Fruit fly (Drosophila melanogaster) whole organism, embryonic: ENCODE measurements around the gene CG11839.

Experiments used
- Atf-2 ChIP-seq: fragments of 200-800 bp; sonication (Bioruptor generic); optimal IDR thresholded peaks from 2 replicates; lab custom pipeline; 2016; ENCODE audit warnings: missing biosample characterization, missing genetic modification characterization
- CG10209 ChIP-seq: fragments of 200-800 bp; sonication (Bioruptor generic); optimal IDR thresholded peaks from 3 replicates; lab custom pipeline; 2017; ENCODE audit warnings: missing biosample characterization, mild to moderate bottlenecking, missing genetic modification characterization, missing genetic modification reagents
- CG10565 ChIP-seq: fragments of 200-800 bp; sonication (Bioruptor generic); optimal IDR thresholded peaks from 3 replicates; lab custom pipeline; 2016; ENCODE audit warnings: missing biosample characterization, mild to moderate bottlenecking, missing genetic modification characterization
- CG12299 ChIP-seq: fragments of 200-800 bp; sonication (Bioruptor generic); optimal IDR thresholded peaks from 2 replicates; lab custom pipeline; 2018; ENCODE audit warnings: missing biosample characterization, mild to moderate bottlenecking, missing genetic modification characterization
- CG1233 ChIP-seq: fragments of 200-800 bp; sonication (Bioruptor generic); optimal IDR thresholded peaks from 4 replicates; lab custom pipeline; 2018; ENCODE audit warnings: missing biosample characterization, mild to moderate bottlenecking, missing genetic modification characterization
- CG12769 ChIP-seq: fragments of 200-800 bp; sonication (Bioruptor generic); optimal IDR thresholded peaks from 2 replicates; lab custom pipeline; 2019; ENCODE audit warnings: missing biosample characterization, mild to moderate bottlenecking, missing genetic modification characterization, moderate library complexity
- CG14014 ChIP-seq: fragments of 200-800 bp; sonication (Bioruptor generic); IDR thresholded peaks from 2 replicates; pipeline ENCODE4 v1.3.6; 2022; ENCODE audit warnings: missing biosample characterization, missing genetic modification characterization
- CG14860 ChIP-seq: fragments of 200-800 bp; sonication (Bioruptor generic); IDR thresholded peaks from 3 replicates; pipeline ENCODE4 v1.3.6; 2022; ENCODE audit warnings: missing biosample characterization, missing genetic modification characterization; ENCODE audit not compliant: partially characterized antibody
- CG16813 ChIP-seq: fragments of 200-800 bp; sonication (Bioruptor generic); IDR thresholded peaks from 3 replicates; pipeline ENCODE4 v1.3.6; 2022; ENCODE audit warnings: missing biosample characterization, missing genetic modification characterization; ENCODE audit not compliant: partially characterized antibody
- CG2889 ChIP-seq: fragments of 200-800 bp; sonication (Bioruptor generic); IDR thresholded peaks from 3 replicates; pipeline ENCODE4 v1.3.6; 2022; ENCODE audit warnings: missing biosample characterization, missing genetic modification characterization
- CG34376 ChIP-seq: fragments of 200-800 bp; sonication (Bioruptor generic); optimal IDR thresholded peaks from 2 replicates; lab custom pipeline; 2018; ENCODE audit warnings: missing biosample characterization, mild to moderate bottlenecking, missing genetic modification characterization
- CG4328 ChIP-seq: fragments of 200-800 bp; sonication (Bioruptor generic); optimal IDR thresholded peaks from 3 replicates; lab custom pipeline; 2017; ENCODE audit warnings: missing biosample characterization, missing genetic modification reagents, missing genetic modification characterization
- CG6689 ChIP-seq: fragments of 200-800 bp; sonication (Bioruptor generic); IDR thresholded peaks from 2 replicates; pipeline ENCODE4 v1.3.6; 2022; ENCODE audit warnings: missing biosample characterization, missing genetic modification characterization
- CG7271 ChIP-seq: fragments of 200-800 bp; sonication (Bioruptor generic); optimal IDR thresholded peaks from 2 replicates; lab custom pipeline; 2018; ENCODE audit warnings: missing biosample characterization, mild to moderate bottlenecking, missing genetic modification characterization, moderate library complexity
- CG7963 ChIP-seq: fragments of 200-800 bp; sonication (Bioruptor generic); IDR thresholded peaks from 3 replicates; pipeline ENCODE4 v1.3.6; 2022; ENCODE audit warnings: missing biosample characterization, missing genetic modification characterization; ENCODE audit not compliant: partially characterized antibody
- CG8281 ChIP-seq: fragments of 200-800 bp; sonication (Bioruptor generic); optimal IDR thresholded peaks from 2 replicates; lab custom pipeline; 2018; ENCODE audit warnings: missing biosample characterization, mild to moderate bottlenecking, missing genetic modification characterization, moderate library complexity
- CG9437 ChIP-seq: fragments of 200-800 bp; sonication (Bioruptor generic); optimal IDR thresholded peaks from 2 replicates; lab custom pipeline; 2018; ENCODE audit warnings: missing biosample characterization, mild to moderate bottlenecking, missing genetic modification characterization
- D ChIP-seq, 2 experiments: fragments of 200-800 bp in 1 of 2; fragments of >200 bp in 1 of 2; sonication (Bioruptor generic) in 1 of 2; optimal IDR thresholded peaks; 2 replicates in 1 of 2; 3 replicates in 1 of 2; lab custom pipeline; 2017; ENCODE audit warnings: mild to moderate bottlenecking in 1 of 2, missing biosample characterization in 1 of 2, missing genetic modification characterization in 1 of 2, missing genetic modification reagents in 1 of 2
- D19B ChIP-seq: fragments of 200-800 bp; sonication (Bioruptor generic); optimal IDR thresholded peaks from 2 replicates; lab custom pipeline; 2017; ENCODE audit warnings: missing biosample characterization, mild to moderate bottlenecking, missing genetic modification characterization
- Dek ChIP-seq: fragments of 200-800 bp; sonication (Bioruptor generic); optimal IDR thresholded peaks from 3 replicates; lab custom pipeline; 2019; ENCODE audit warnings: missing biosample characterization, mild to moderate bottlenecking, missing genetic modification characterization, moderate library complexity
- Dfd ChIP-seq, 2 experiments: fragments of >200 bp; optimal IDR thresholded peaks; 2 replicates each; lab custom pipeline; 2017; ENCODE audit warnings: missing biosample characterization in 2 of 2, missing genetic modification characterization in 2 of 2
- Lhr ChIP-seq: fragments of 200-800 bp; sonication (Bioruptor generic); optimal IDR thresholded peaks from 3 replicates; lab custom pipeline; 2017; ENCODE audit warnings: mild to moderate bottlenecking, missing biosample characterization, missing genetic modification reagents, missing genetic modification characterization
- MBD-R2 ChIP-seq: fragments of 200-800 bp; sonication (Bioruptor generic); IDR thresholded peaks from 2 replicates; pipeline ENCODE4 v1.3.6; 2022; ENCODE audit warnings: missing biosample characterization, missing genetic modification characterization
- Nf-YB ChIP-seq: fragments of 200-800 bp; sonication (Bioruptor generic); optimal IDR thresholded peaks from 3 replicates; lab custom pipeline; 2019; ENCODE audit warnings: missing biosample characterization, mild to moderate bottlenecking, missing genetic modification characterization, moderate library complexity
- Taf1 ChIP-seq: fragments of 200-800 bp; sonication (Bioruptor generic); IDR thresholded peaks from 2 replicates; pipeline ENCODE4 v1.3.6; 2022; ENCODE audit warnings: missing biosample characterization, missing genetic modification characterization
- Usf ChIP-seq: fragments of 200-800 bp; sonication (Bioruptor generic); optimal IDR thresholded peaks from 2 replicates; lab custom pipeline; 2017; ENCODE audit warnings: missing genotype, missing biosample characterization, missing genetic modification characterization
- ash1 ChIP-seq: fragments of 200-800 bp; sonication (Bioruptor generic); optimal IDR thresholded peaks from 2 replicates; lab custom pipeline; 2018; ENCODE audit warnings: missing biosample characterization, mild to moderate bottlenecking, missing genetic modification characterization
- crol ChIP-seq: fragments of 200-800 bp; sonication (Bioruptor generic); IDR thresholded peaks from 2 replicates; pipeline ENCODE4 v1.3.6; 2022; ENCODE audit warnings: missing biosample characterization, missing genetic modification characterization
- dimm ChIP-seq: fragments of 200-800 bp; sonication (Bioruptor generic); IDR thresholded peaks from 2 replicates; pipeline ENCODE4 v1.3.6; 2022; ENCODE audit warnings: missing biosample characterization, missing genetic modification characterization
- dpn ChIP-seq, 2 experiments: fragments of 200-800 bp; sonication (Bioruptor generic); optimal IDR thresholded peaks; 3 replicates each; lab custom pipeline; 2016; ENCODE audit warnings: missing biosample characterization in 2 of 2, missing genetic modification characterization in 2 of 2
- fu2 ChIP-seq: fragments of 200-800 bp; sonication (Bioruptor generic); optimal IDR thresholded peaks from 2 replicates; lab custom pipeline; 2016; ENCODE audit warnings: missing biosample characterization, missing genetic modification characterization
- gem ChIP-seq: fragments of 200-800 bp; sonication (Bioruptor generic); optimal IDR thresholded peaks from 2 replicates; lab custom pipeline; 2019; ENCODE audit warnings: missing biosample characterization, mild to moderate bottlenecking, missing genetic modification characterization, moderate library complexity
- gsb-n ChIP-seq: fragments of 200-800 bp; sonication (Bioruptor generic); optimal IDR thresholded peaks from 3 replicates; lab custom pipeline; 2018; ENCODE audit warnings: missing biosample characterization, mild to moderate bottlenecking, missing genetic modification characterization
- h ChIP-seq: fragments of >200 bp; optimal IDR thresholded peaks from 2 replicates; lab custom pipeline; 2017
- hkb ChIP-seq, 2 experiments: fragments of 200-800 bp in 1 of 2; fragments of >200 bp in 1 of 2; sonication (Bioruptor generic) in 1 of 2; IDR thresholded peaks in 1 of 2; optimal IDR thresholded peaks in 1 of 2; 2 replicates each; pipeline versions ENCODE4 v1.3.6 to Lab custom; 2017 to 2022; ENCODE audit warnings: missing biosample characterization in 1 of 2, missing genetic modification characterization in 1 of 2
- jumu ChIP-seq: fragments of 200-800 bp; sonication (Bioruptor generic); optimal IDR thresholded peaks from 3 replicates; lab custom pipeline; 2016; ENCODE audit warnings: missing biosample characterization, missing genetic modification characterization
- nau ChIP-seq: fragments of 200-800 bp; sonication (Bioruptor generic); optimal IDR thresholded peaks from 3 replicates; lab custom pipeline; 2017; ENCODE audit warnings: missing biosample characterization, mild to moderate bottlenecking, missing genetic modification characterization, missing genetic modification reagents
- nmo ChIP-seq: fragments of 200-800 bp; sonication (Bioruptor generic); optimal IDR thresholded peaks from 2 replicates; lab custom pipeline; 2018; ENCODE audit warnings: missing biosample characterization, mild to moderate bottlenecking, missing genetic modification characterization, moderate library complexity
- pan ChIP-seq, 4 experiments: fragments of >200 bp in 3 of 4; fragments of 200-800 bp in 1 of 4; sonication (Bioruptor generic) in 1 of 4; optimal IDR thresholded peaks in 3 of 4; IDR thresholded peaks in 1 of 4; 2 replicates each; pipeline versions ENCODE4 v1.3.6 to Lab custom; 2017 to 2022; ENCODE audit warnings: missing biosample characterization in 2 of 4, missing genetic modification characterization in 2 of 4, mixed read lengths in 1 of 4
- pnt ChIP-seq: fragments of 200-800 bp; sonication (Bioruptor generic); optimal IDR thresholded peaks from 3 replicates; lab custom pipeline; 2016; ENCODE audit warnings: missing biosample characterization, missing genetic modification characterization
- pzg ChIP-seq: fragments of 200-800 bp; sonication (Bioruptor generic); optimal IDR thresholded peaks from 3 replicates; lab custom pipeline; 2018; ENCODE audit warnings: missing biosample characterization, mild to moderate bottlenecking, missing genetic modification characterization, moderate library complexity
- scrt ChIP-seq: fragments of 200-800 bp; sonication (Bioruptor generic); optimal IDR thresholded peaks from 2 replicates; lab custom pipeline; 2018; ENCODE audit warnings: missing biosample characterization, mild to moderate bottlenecking, missing genetic modification characterization, moderate library complexity
- stc ChIP-seq: fragments of 200-800 bp; sonication (Bioruptor generic); IDR thresholded peaks from 2 replicates; pipeline ENCODE4 v1.3.6; 2022; ENCODE audit warnings: missing biosample characterization, missing genetic modification characterization
- tio ChIP-seq: fragments of 200-800 bp; sonication (Bioruptor generic); optimal IDR thresholded peaks from 2 replicates; lab custom pipeline; 2017; ENCODE audit warnings: missing biosample characterization, missing genetic modification characterization, inconsistent platforms
- tup ChIP-seq: fragments of 200-800 bp; sonication (Bioruptor generic); optimal IDR thresholded peaks from 2 replicates; lab custom pipeline; 2016; ENCODE audit warnings: missing biosample characterization, mild to moderate bottlenecking, missing genetic modification characterization, moderate library complexity

The CG11839 gene

DNA sequence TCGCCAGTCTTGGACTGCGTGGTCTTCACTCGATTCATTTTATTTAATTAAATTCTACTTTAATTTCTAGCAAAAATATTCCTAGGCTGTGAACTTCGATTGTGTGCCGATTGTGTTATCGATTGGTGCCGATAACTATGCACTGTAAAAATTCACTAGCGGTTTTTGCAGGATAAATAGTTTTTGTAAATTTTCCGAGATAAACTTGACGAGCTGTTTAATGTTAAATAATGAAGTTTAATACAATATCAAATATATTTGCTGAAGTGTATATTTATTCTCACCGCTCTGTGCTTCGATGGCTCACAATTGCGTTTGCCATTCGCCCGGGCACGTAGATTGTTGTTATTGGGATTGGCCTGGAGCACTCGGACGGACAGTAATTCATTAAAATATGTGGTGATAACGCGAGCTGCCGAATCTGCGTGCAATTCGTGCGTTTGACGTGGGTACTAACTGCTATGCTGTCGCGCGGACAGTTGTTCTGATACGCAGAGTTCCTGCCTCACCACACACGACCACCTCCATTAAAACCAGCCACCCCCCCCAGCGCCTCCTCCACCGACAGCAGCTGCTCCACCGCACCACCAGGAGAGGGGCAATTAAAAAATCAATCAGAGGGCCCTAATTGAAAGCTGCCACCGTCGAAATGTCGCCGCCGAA, 44.7 kb upstream of the CG11839 start, which contains the start of the genes EMC6 and Hr96 (continued):
- TF ChIP-seq CG10209 (peak; percentile 90), h (lab: Kevin White, UChicago) (no peak), CG12299 (peak; percentile 90), Nf-YB (GFP tag; lab: Kevin White, UChicago) (peak; percentile 81), Atf-2 (GFP tag; lab: Kevin White, UChicago) (peak; percentile 90), CG7271 (peak; percentile 82), scrt (GFP tag; lab: Kevin White, UChicago) (no peak), CG34376 (GFP tag; lab: Kevin White, UChicago) (peak; percentile 91), CG4328 (GFP tag; lab: Kevin White, UChicago) (peak; percentile 87), Dek (tag; lab: Kevin White, UChicago) (peak; percentile 93), D19B (peak; percentile 81), CG1233 (GFP tag; lab: Kevin White, UChicago) (peak; percentile 87), MBD-R2 (peak; percentile 97), CG12769 (tag; lab: Kevin White, UChicago) (peak; percentile 98), crol (GFP tag; lab: Robert Waterston, UW) (peak; percentile 95), CG14860 (peak; percentile 64), stc (GFP tag; lab: Robert Waterston, UW) (peak; percentile 92), nau (no peak), tio (GFP tag; lab: Kevin White, UChicago) (no peak), CG16813 (GFP tag; lab: Robert Waterston, UW) (peak; percentile 74), jumu (GFP tag; lab: Kevin White, UChicago) (peak; percentile 89), CG10565 (GFP tag; lab: Kevin White, UChicago) (peak; percentile 67), gsb-n (tag; lab: Kevin White, UChicago) (no peak), Dfd (GFP tag; optimal IDR thresholded peaks at IDR 0.05; lab: Kevin White, UChicago) (no peak), Lhr (GFP tag; lab: Kevin White, UChicago) (peak; percentile 78), fu2 (GFP tag; lab: Kevin White, UChicago) (peak; percentile 83), CG6689 (GFP tag; lab: Robert Waterston, UW) (peak; percentile 91), Taf1 (GFP tag; lab: Robert Waterston, UW) (peak; percentile 89), pan (optimal IDR thresholded peaks at IDR 0.05; lab: Kevin White, UChicago) (no peak), pan (GFP tag; optimal IDR thresholded peaks at IDR 0.05 in 1 of 2, IDR thresholded peaks at IDR 0.05 in 1 of 2) (peak in 1 of 2 experiments; percentile 94), CG8281 (tag; lab: Kevin White, UChicago) (peak; percentile 77), nmo (GFP tag; lab: Kevin White, UChicago) (peak; percentile 94), hkb (optimal IDR thresholded peaks at IDR 0.05; lab: Kevin White, UChicago) (no peak), hkb (GFP tag; IDR thresholded peaks at IDR 0.05; lab: Robert Waterston, UW) (peak; percentile 91), pzg (GFP tag; lab: Kevin White, UChicago) (peak; percentile 88), pnt (GFP tag; lab: Kevin White, UChicago) (peak; percentile 83), CG2889 (peak; percentile 85), CG7963 (peak; percentile 82), ash1 (GFP tag; lab: Kevin White, UChicago) (peak; percentile 83), D (optimal IDR thresholded peaks at IDR 0.05; lab: Kevin White, UChicago) (no peak), D (GFP tag; optimal IDR thresholded peaks at IDR 0.05; lab: Kevin White, UChicago) (peak; percentile 82), CG9437 (GFP tag; lab: Kevin White, UChicago) (peak; percentile 71), dimm (GFP tag; lab: Robert Waterston, UW) (peak; percentile 75), gem (tag; lab: Kevin White, UChicago) (peak; percentile 96), Usf (GFP tag; lab: Kevin White, UChicago) (peak; percentile 84), dpn (GFP tag; optimal IDR thresholded peaks at IDR 0.05; lab: Kevin White, UChicago) (peak; percentile 94 to 95), CG14014 (GFP tag; lab: Robert Waterston, UW) (peak; percentile 94), tup (GFP tag; lab: Kevin White, UChicago) (peak; percentile 91)
